Worm (Caenorhabditis elegans) whole organism, L1 larva: ENCODE data around the gene arrd-14.

ENCODE experiments used
- C04F5.9 ChIP-seq: sonication (generic microtip); optimal IDR thresholded peaks from 2 replicates; lab custom pipeline; 2016; ENCODE audit warnings: missing genetic modification characterization, missing compliant biosample characterization
- C16A3.4 ChIP-seq: fragments of 150-350 bp; optimal IDR thresholded peaks from 2 replicates; lab custom pipeline; 2014; ENCODE audit warnings: missing biosample characterization, missing genetic modification characterization
- aha-1 ChIP-seq: fragments of 150-350 bp; optimal IDR thresholded peaks from 2 replicates; lab custom pipeline; 2014; ENCODE audit warnings: missing biosample characterization, missing genetic modification characterization
- ama-1 ChIP-seq: fragments of 150-350 bp; optimal IDR thresholded peaks from 2 replicates; lab custom pipeline; 2014
- blmp-1 ChIP-seq: fragments of 150-350 bp; optimal IDR thresholded peaks from 2 replicates; lab custom pipeline; 2014; ENCODE audit warnings: missing biosample characterization, missing genetic modification characterization
- ceh-90 ChIP-seq: sonication (generic microtip); optimal IDR thresholded peaks from 2 replicates; lab custom pipeline; 2016; ENCODE audit warnings: missing genetic modification characterization, missing compliant biosample characterization
- dpl-1 ChIP-seq, 3 experiments: fragments of 150-350 bp in 2 of 3; sonication (generic microtip) in 1 of 3; optimal IDR thresholded peaks; 2 replicates each; lab custom pipeline; 2014 to 2017; ENCODE audit warnings: missing biosample characterization in 3 of 3, missing genetic modification characterization in 3 of 3, missing genetic modification reagents in 3 of 3
- dsc-1 ChIP-seq: sonication (generic microtip); optimal IDR thresholded peaks from 2 replicates; lab custom pipeline; 2016; ENCODE audit warnings: mild to moderate bottlenecking, missing genetic modification characterization, missing compliant biosample characterization
- efl-1 ChIP-seq, 4 experiments: fragments of 150-350 bp; optimal IDR thresholded peaks in 3 of 4; peaks in 1 of 4; 1 replicate in 1 of 4; 2 replicates in 3 of 4; lab custom pipeline; 2014; ENCODE audit warnings: missing biosample characterization in 2 of 4, missing genetic modification characterization in 2 of 4, missing genetic modification reagents in 2 of 4
- elt-3 ChIP-seq, 6 experiments: fragments of 150-350 bp in 1 of 6; sonication (generic microtip); optimal IDR thresholded peaks; 2 replicates each; lab custom pipeline; 2017 to 2018; ENCODE audit warnings: missing biosample characterization in 6 of 6, missing genetic modification characterization in 6 of 6, inconsistent platforms in 1 of 6
- ets-5 ChIP-seq: fragments of 200-800 bp; sonication (Bioruptor generic); IDR thresholded peaks from 2 replicates; pipeline ENCODE4 v1.3.6; 2022; ENCODE audit warnings: missing genetic modification characterization, missing compliant biosample characterization
- fkh-8 ChIP-seq: sonication (generic microtip); optimal IDR thresholded peaks from 2 replicates; lab custom pipeline; 2016; ENCODE audit warnings: mild to moderate bottlenecking, missing genetic modification characterization, missing compliant biosample characterization
- fos-1 ChIP-seq: fragments of 150-350 bp; optimal IDR thresholded peaks from 2 replicates; lab custom pipeline; 2014; ENCODE audit warnings: missing biosample characterization, missing genetic modification characterization
- grh-1 ChIP-seq: fragments of 200-800 bp; sonication (Bioruptor generic); IDR thresholded peaks from 2 replicates; pipeline ENCODE4 v1.3.6; 2022; ENCODE audit warnings: missing genetic modification reagents, missing genetic modification characterization, missing compliant biosample characterization
- irx-1 ChIP-seq: sonication (generic microtip); optimal IDR thresholded peaks from 2 replicates; lab custom pipeline; 2016; ENCODE audit warnings: missing genetic modification characterization, missing compliant biosample characterization
- jun-1 ChIP-seq: fragments of 150-350 bp; optimal IDR thresholded peaks from 2 replicates; lab custom pipeline; 2014; ENCODE audit warnings: missing biosample characterization, missing genetic modification reagents, missing genetic modification characterization
- lin-13 ChIP-seq: fragments of 150-350 bp; optimal IDR thresholded peaks from 2 replicates; lab custom pipeline; 2014; ENCODE audit warnings: missing biosample characterization, missing genetic modification reagents, missing genetic modification characterization
- lin-35 ChIP-seq, 2 experiments: fragments of 150-350 bp; optimal IDR thresholded peaks; 2 replicates each; lab custom pipeline; 2014; ENCODE audit warnings: missing biosample characterization in 2 of 2, missing genetic modification characterization in 2 of 2, missing genetic modification reagents in 2 of 2
- lin-39 ChIP-seq: fragments of 150-350 bp; optimal IDR thresholded peaks from 2 replicates; lab custom pipeline; 2014; ENCODE audit warnings: missing biosample characterization, missing genetic modification reagents, missing genetic modification characterization
- lir-3 ChIP-seq: sonication (generic microtip); optimal IDR thresholded peaks from 2 replicates; lab custom pipeline; 2016; ENCODE audit warnings: mild to moderate bottlenecking, missing genetic modification characterization, moderate library complexity, missing compliant biosample characterization; ENCODE audit not compliant: poor library complexity
- lsy-2 ChIP-seq, 2 experiments: fragments of 150-350 bp; optimal IDR thresholded peaks; 2 replicates each; lab custom pipeline; 2014; ENCODE audit warnings: missing biosample characterization in 2 of 2, missing genetic modification characterization in 2 of 2
- mab-9 ChIP-seq: fragments of 200-800 bp; sonication (Bioruptor generic); IDR thresholded peaks from 2 replicates; pipeline ENCODE4 v1.3.6; 2022; ENCODE audit warnings: missing genetic modification reagents, missing genetic modification characterization, missing compliant biosample characterization
- mdl-1 ChIP-seq, 2 experiments: fragments of 150-350 bp; optimal IDR thresholded peaks; 2 replicates each; lab custom pipeline; 2014 to 2017; ENCODE audit warnings: missing biosample characterization in 2 of 2, missing genetic modification characterization in 2 of 2, inconsistent platforms in 1 of 2
- mep-1 ChIP-seq: fragments of 150-350 bp; optimal IDR thresholded peaks from 2 replicates; lab custom pipeline; 2014; ENCODE audit warnings: missing biosample characterization, missing genetic modification characterization
- nhr-11 ChIP-seq: fragments of 150-350 bp; optimal IDR thresholded peaks from 2 replicates; lab custom pipeline; 2014; ENCODE audit warnings: missing biosample characterization, missing genetic modification characterization
- nhr-12 ChIP-seq: sonication (generic microtip); optimal IDR thresholded peaks from 2 replicates; lab custom pipeline; 2017; ENCODE audit warnings: missing biosample characterization, missing genetic modification characterization
- nhr-20 ChIP-seq: sonication (generic microtip); optimal IDR thresholded peaks from 2 replicates; lab custom pipeline; 2016; ENCODE audit warnings: mild to moderate bottlenecking, missing genetic modification characterization, missing compliant biosample characterization
- nhr-237 ChIP-seq: fragments of 150-350 bp; optimal IDR thresholded peaks from 2 replicates; lab custom pipeline; 2014; ENCODE audit warnings: missing biosample characterization, missing genetic modification characterization
- nhr-77 ChIP-seq: fragments of 150-350 bp; optimal IDR thresholded peaks from 2 replicates; lab custom pipeline; 2014; ENCODE audit warnings: missing biosample characterization, missing genetic modification characterization
- nhr-84 ChIP-seq: sonication (generic microtip); optimal IDR thresholded peaks from 2 replicates; lab custom pipeline; 2017; ENCODE audit warnings: missing biosample characterization, missing genetic modification characterization
- nhr-85 ChIP-seq: sonication (generic microtip); peaks from one replicate; lab custom pipeline; 2016; ENCODE audit warnings: missing genetic modification characterization, inconsistent platforms, missing compliant biosample characterization
- nhr-90 ChIP-seq: sonication (generic microtip); optimal IDR thresholded peaks from 2 replicates; lab custom pipeline; 2016; ENCODE audit warnings: mild to moderate bottlenecking, missing genetic modification characterization, missing compliant biosample characterization; ENCODE audit not compliant: poor library complexity
- pag-3 ChIP-seq: sonication (generic microtip); optimal IDR thresholded peaks from 2 replicates; lab custom pipeline; 2017; ENCODE audit warnings: missing genetic modification characterization, mild to moderate bottlenecking, missing compliant biosample characterization, antibody characterized with exemption, borderline replicate concordance; ENCODE audit not compliant: insufficient read depth
- pax-3 ChIP-seq: fragments of 200-800 bp; sonication (Bioruptor generic); optimal IDR thresholded peaks from 2 replicates; lab custom pipeline; 2018; ENCODE audit warnings: mild to moderate bottlenecking, missing genetic modification characterization, moderate library complexity, missing compliant biosample characterization
- pqm-1 ChIP-seq: sonication (generic microtip); optimal IDR thresholded peaks from 3 replicates; lab custom pipeline; 2017; ENCODE audit warnings: missing biosample characterization, missing genetic modification characterization
- snu-23 ChIP-seq: sonication (generic microtip); optimal IDR thresholded peaks from 2 replicates; lab custom pipeline; 2016; ENCODE audit warnings: missing genetic modification characterization, missing compliant biosample characterization
- sox-4 ChIP-seq: sonication (generic microtip); optimal IDR thresholded peaks from 2 replicates; lab custom pipeline; 2016; ENCODE audit warnings: missing genetic modification characterization, missing compliant biosample characterization
- sup-37 ChIP-seq: fragments of 200-800 bp; sonication (Bioruptor generic); optimal IDR thresholded peaks from 2 replicates; lab custom pipeline; 2018; ENCODE audit warnings: mild to moderate bottlenecking, missing genetic modification characterization, missing compliant biosample characterization
- swsn-7 ChIP-seq: sonication (generic microtip); optimal IDR thresholded peaks from 2 replicates; lab custom pipeline; 2016; ENCODE audit warnings: missing genetic modification characterization, missing compliant biosample characterization
- tbx-2 ChIP-seq: sonication (generic microtip); optimal IDR thresholded peaks from 2 replicates; lab custom pipeline; 2016; ENCODE audit warnings: missing genetic modification characterization, missing compliant biosample characterization
- unc-130 ChIP-seq: fragments of 150-350 bp; optimal IDR thresholded peaks from 2 replicates; lab custom pipeline; 2017; ENCODE audit warnings: missing biosample characterization, missing genetic modification characterization, inconsistent platforms
- unc-30 ChIP-seq: sonication (generic microtip); optimal IDR thresholded peaks from 2 replicates; lab custom pipeline; 2017; ENCODE audit warnings: missing biosample characterization, missing genetic modification characterization
- xbp-1 ChIP-seq: sonication (generic microtip); optimal IDR thresholded peaks from 2 replicates; lab custom pipeline; 2016; ENCODE audit warnings: missing genetic modification characterization, missing compliant biosample characterization

arrd-14 gene

DNA sequence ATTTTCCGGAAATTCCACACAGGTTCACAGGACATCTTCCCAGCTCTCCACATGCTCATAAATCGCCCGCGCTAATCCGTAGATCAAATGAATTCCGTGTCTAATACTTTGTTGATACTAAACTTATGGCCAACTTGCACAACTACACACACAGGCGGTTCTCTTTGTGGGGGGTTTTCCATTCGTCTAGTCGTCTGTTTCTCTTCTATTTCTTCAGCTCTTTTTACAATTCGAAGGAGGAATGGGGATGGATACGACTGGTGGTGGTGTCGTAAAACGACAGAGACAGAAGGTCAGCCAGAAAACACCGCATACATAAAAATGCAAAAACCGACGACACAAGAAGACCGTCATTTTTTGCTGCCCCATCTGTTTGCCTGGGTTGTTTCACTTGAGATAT lies 12.7 kb upstream of the arrd-14 start:
- TF ChIP-seq C16A3.4 (tag; lab: Kevin White, UChicago), result no peak
- TF ChIP-seq grh-1, result no peak
- TF ChIP-seq lsy-2 (tag; optimal IDR thresholded peaks at IDR 0.05; lab: Kevin White, UChicago), result peak in 1 of 2 experiments; percentile 34
- TF ChIP-seq nhr-77 (tag; lab: Kevin White, UChicago), result peak; percentile 29
- TF ChIP-seq unc-30 (tag; lab: Kevin White, UChicago), result no peak
- no peak for TF ChIP-seq ama-1 (lab: Kevin White, UChicago)
- no peak for TF ChIP-seq aha-1 (tag; lab: Kevin White, UChicago)
- TF ChIP-seq lin-13 (GFP tag; lab: Kevin White, UChicago), result no peak
- peak; percentile 0 for TF ChIP-seq unc-130 (tag; lab: Kevin White, UChicago)
- TF ChIP-seq sup-37 (GFP tag; lab: Kevin White, UChicago), result no peak
- TF ChIP-seq swsn-7 (tag; lab: Kevin White, UChicago), result no peak
- TF ChIP-seq nhr-85 (tag; lab: Kevin White, UChicago), result peak; percentile 11
- no peak for TF ChIP-seq pax-3 (tag; lab: Kevin White, UChicago)
- TF ChIP-seq lin-35 (GFP tag; optimal IDR thresholded peaks at IDR 0.05; lab: Kevin White, UChicago), result peak; percentile 2 to 17
- no peak for TF ChIP-seq C04F5.9 (tag; lab: Kevin White, UChicago)
- no peak for TF ChIP-seq nhr-11 (tag; lab: Kevin White, UChicago)
- no peak for TF ChIP-seq pag-3 (tag; lab: Kevin White, UChicago)
- peak in 1 of 3 experiments; percentile 16 for TF ChIP-seq dpl-1 (GFP tag; optimal IDR thresholded peaks at IDR 0.05; lab: Kevin White, UChicago)
- TF ChIP-seq ceh-90 (tag; lab: Kevin White, UChicago), result no peak
- TF ChIP-seq jun-1 (tag; lab: Kevin White, UChicago), result no peak
- TF ChIP-seq fkh-8 (tag; lab: Kevin White, UChicago), result no peak
- no peak for TF ChIP-seq nhr-12 (tag; lab: Kevin White, UChicago)
- no peak for TF ChIP-seq tbx-2
- peak; percentile 11 to 13 for TF ChIP-seq efl-1 (optimal IDR thresholded peaks at IDR 0.05; lab: Kevin White, UChicago)
- no peak for TF ChIP-seq efl-1 (GFP tag; optimal IDR thresholded peaks at IDR 0.05 in 1 of 2; lab: Kevin White, UChicago)
- TF ChIP-seq mep-1, result peak; percentile 42

DNA sequence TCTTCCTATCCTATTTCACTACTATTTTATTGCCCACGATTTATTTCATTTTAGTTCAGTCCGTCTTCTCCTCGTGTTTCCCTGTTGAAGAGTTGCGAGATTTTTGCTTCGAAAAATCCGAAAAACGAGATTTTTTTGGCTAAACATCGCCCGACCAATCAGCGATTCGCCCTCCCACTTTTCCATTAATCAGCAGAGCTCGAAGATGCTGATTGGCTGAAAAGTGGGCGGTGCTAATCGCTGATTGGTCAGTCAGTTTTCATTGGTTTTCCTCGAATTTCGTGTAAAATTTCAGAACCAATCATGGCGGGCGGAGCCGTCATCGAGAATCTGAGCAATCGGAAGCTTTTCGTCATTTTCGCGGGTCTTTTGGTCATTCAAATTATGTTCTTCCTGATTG lies 10.7 kb upstream of the arrd-14 start, which contains the start of gene mig-14:
Gene mig-14 (plus strand): TSS at position 290 of the 400 bp plus-strand sequence.
- no peak for TF ChIP-seq unc-130 (tag; lab: Kevin White, UChicago)
- peak; percentile 7 for TF ChIP-seq xbp-1 (tag; lab: Kevin White, UChicago)
- TF ChIP-seq dsc-1, result peak; percentile 55

DNA sequence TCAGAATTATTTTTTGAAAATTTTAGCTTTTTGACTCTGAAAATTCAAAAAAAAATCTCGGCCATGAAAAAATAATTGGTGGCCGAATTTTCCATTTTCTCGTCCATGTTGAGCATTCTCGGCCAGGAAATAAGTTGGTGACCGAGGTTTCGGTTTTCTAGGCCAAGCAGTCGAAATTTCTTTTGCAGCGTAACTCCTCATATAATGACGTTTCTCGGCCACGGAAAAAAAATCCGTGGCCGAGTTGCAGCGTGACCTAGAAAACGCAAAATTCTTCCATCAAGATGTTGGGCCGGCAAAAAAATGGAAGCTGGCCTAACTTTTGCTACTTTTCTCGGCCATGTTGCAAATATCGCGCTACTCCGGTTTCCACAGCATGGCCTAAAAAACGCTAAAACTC lies 2.0 kb upstream of the arrd-14 start:
- TF ChIP-seq lin-39 (tag; lab: Kevin White, UChicago), result no peak
- TF ChIP-seq efl-1 (optimal IDR thresholded peaks at IDR 0.05; lab: Kevin White, UChicago), result no peak
- TF ChIP-seq efl-1 (GFP tag; optimal IDR thresholded peaks at IDR 0.05 in 1 of 2; lab: Kevin White, UChicago), result peak in 1 of 2 experiments; percentile 76
- TF ChIP-seq jun-1 (tag; lab: Kevin White, UChicago), result no peak
- TF ChIP-seq sup-37 (GFP tag; lab: Kevin White, UChicago), result no peak
- no peak for TF ChIP-seq pqm-1 (tag; lab: Kevin White, UChicago)
- TF ChIP-seq, all 84 proteins: peak for 1

DNA sequence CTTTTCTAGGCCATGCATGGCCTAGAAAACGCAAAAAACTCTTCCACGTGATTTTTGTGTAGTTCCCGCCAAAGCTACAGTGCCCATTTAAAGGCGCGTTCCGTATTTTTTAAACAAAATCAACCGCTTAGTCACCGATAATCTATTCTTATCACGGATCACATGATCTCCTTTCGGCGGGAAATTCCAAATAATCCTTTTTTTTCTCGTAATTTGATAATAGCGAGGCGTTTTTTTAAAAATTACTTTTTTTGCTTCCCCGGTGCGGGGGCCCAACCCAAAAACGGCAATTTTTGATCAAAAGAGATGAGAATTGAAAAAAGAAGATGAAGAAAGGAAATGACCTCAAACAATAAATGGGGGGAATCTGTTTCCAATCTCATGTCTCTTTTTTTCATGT lies 1.1 kb upstream of the arrd-14 start:
- TF ChIP-seq mab-9 (GFP tag; lab: Robert Waterston, UW), result no peak
- TF ChIP-seq irx-1, result no peak
- no peak for TF ChIP-seq sup-37 (GFP tag; lab: Kevin White, UChicago)
- no peak for TF ChIP-seq jun-1 (tag; lab: Kevin White, UChicago)
- peak; percentile 65 for TF ChIP-seq blmp-1
- TF ChIP-seq pax-3 (tag; lab: Kevin White, UChicago), result no peak
- TF ChIP-seq nhr-90 (tag; lab: Kevin White, UChicago), result no peak
- TF ChIP-seq dsc-1, result peak; percentile 29
- TF ChIP-seq mdl-1 (tag; optimal IDR thresholded peaks at IDR 0.05; lab: Kevin White, UChicago), result peak in 1 of 2 experiments; percentile 13
- TF ChIP-seq fos-1, result no peak
- no peak for TF ChIP-seq sox-4 (tag; lab: Kevin White, UChicago)
- peak; percentile 84 for TF ChIP-seq nhr-85 (tag; lab: Kevin White, UChicago)
- TF ChIP-seq elt-3 (tag; optimal IDR thresholded peaks at IDR 0.05; lab: Kevin White, UChicago), result peak in 2 of 6 experiments; percentile 11 to 41
- peak in 1 of 2 experiments; percentile 9 for TF ChIP-seq lsy-2 (tag; optimal IDR thresholded peaks at IDR 0.05; lab: Kevin White, UChicago)
- TF ChIP-seq snu-23, result peak; percentile 43
- TF ChIP-seq efl-1 (optimal IDR thresholded peaks at IDR 0.05; lab: Kevin White, UChicago), result no peak
- peak in 1 of 2 experiments; percentile 90 for TF ChIP-seq efl-1 (GFP tag; optimal IDR thresholded peaks at IDR 0.05 in 1 of 2; lab: Kevin White, UChicago)
- TF ChIP-seq swsn-7 (tag; lab: Kevin White, UChicago), result no peak
- no peak for TF ChIP-seq nhr-237 (tag; lab: Kevin White, UChicago)
- peak; percentile 47 for TF ChIP-seq nhr-20
- TF ChIP-seq lin-39 (tag; lab: Kevin White, UChicago), result no peak
- TF ChIP-seq lir-3 (tag; lab: Kevin White, UChicago), result no peak
- no peak for TF ChIP-seq ets-5
- peak in 1 of 2 experiments; percentile 31 for TF ChIP-seq lin-35 (GFP tag; optimal IDR thresholded peaks at IDR 0.05; lab: Kevin White, UChicago)
- no peak for TF ChIP-seq nhr-12 (tag; lab: Kevin White, UChicago)
- no peak for TF ChIP-seq ceh-90 (tag; lab: Kevin White, UChicago)
- no peak for TF ChIP-seq xbp-1 (tag; lab: Kevin White, UChicago)
- TF ChIP-seq nhr-84 (tag; lab: Kevin White, UChicago), result no peak
- TF ChIP-seq C04F5.9 (tag; lab: Kevin White, UChicago), result no peak
